Fruit fly (Drosophila melanogaster) whole organism, embryonic: ENCODE data around the gene CG12420.

ENCODE experiments used
- CG14441 ChIP-seq: fragments of 200-800 bp; sonication (Bioruptor generic); IDR thresholded peaks from 2 replicates; pipeline ENCODE4 v1.3.6; 2022; ENCODE audit warnings: missing biosample characterization, missing genetic modification characterization
- PHDP ChIP-seq: fragments of 200-800 bp; sonication (Bioruptor generic); optimal IDR thresholded peaks from 3 replicates; lab custom pipeline; 2018; ENCODE audit warnings: missing biosample characterization, mild to moderate bottlenecking, missing genetic modification characterization, moderate library complexity
- cas ChIP-seq: fragments of 200-800 bp; sonication (Bioruptor generic); IDR thresholded peaks from 2 replicates; pipeline ENCODE4 v1.3.6; 2022; ENCODE audit warnings: missing biosample characterization, missing genetic modification characterization

dm6 chr3R:10190084-10190782, 32.3 kb upstream of the CG12420 start, which contains the start of gene Syn:
- no peak for TF ChIP-seq cas (GFP tag; lab: Robert Waterston, UW)
- TF ChIP-seq CG14441 (GFP tag; lab: Robert Waterston, UW) = no peak
- peak; percentile 15 for TF ChIP-seq PHDP
